Worm (Caenorhabditis elegans) whole organism, midembryonic: ENCODE measurements around the gene C54F6.5.

Experiments
- T22C8.4 ChIP-seq: fragments of 200-800 bp; sonication (Bioruptor generic); IDR thresholded peaks from 2 replicates; pipeline ENCODE4 v1.3.6; 2022; ENCODE audit warnings: missing genetic modification characterization, missing compliant biosample characterization
- cog-1 ChIP-seq: sonication (generic microtip); optimal IDR thresholded peaks from 2 replicates; lab custom pipeline; 2016; ENCODE audit warnings: missing genetic modification characterization, missing compliant biosample characterization
- med-1 ChIP-seq: sonication (generic microtip); optimal IDR thresholded peaks from 2 replicates; lab custom pipeline; 2017; ENCODE audit warnings: missing genetic modification characterization, mild to moderate bottlenecking, missing compliant biosample characterization, antibody characterized with exemption, missing genetic modification reagents; ENCODE audit not compliant: insufficient read depth
- ref-1 ChIP-seq: fragments of 200-800 bp; sonication (Bioruptor generic); conservative IDR thresholded peaks from 2 replicates; pipeline ENCODE4 v1.3.6; 2022; ENCODE audit warnings: missing genetic modification reagents, missing genetic modification characterization, missing compliant biosample characterization

DNA sequence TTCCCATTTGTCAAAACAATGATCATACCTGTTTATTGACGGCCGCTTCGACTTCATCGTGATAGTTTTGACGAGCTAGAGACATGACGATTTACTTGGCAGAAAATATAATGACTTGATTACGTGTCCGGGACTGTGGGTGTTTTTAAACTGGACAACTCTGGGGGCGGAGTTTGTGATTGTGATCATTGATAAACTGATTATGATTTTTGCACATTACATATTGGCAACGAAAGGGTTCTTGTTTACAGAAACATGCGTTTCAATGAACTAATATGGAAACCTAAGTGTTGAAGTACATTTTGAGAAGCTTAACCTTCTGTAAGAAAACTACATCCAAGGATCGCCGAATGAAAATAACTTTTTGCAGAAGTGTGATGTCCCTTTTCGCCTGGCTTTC is 18.6 kb downstream of the C54F6.5 start, which contains the start of gene ftn-1:
- TF ChIP-seq med-1 (GFP tag; lab: Kevin White, UChicago) (no peak), ref-1 (GFP tag; lab: Robert Waterston, UW) (no peak), cog-1 (tag; lab: Kevin White, UChicago) (no peak), T22C8.4 (no peak)
